Worm (Caenorhabditis elegans) whole organism, young adult: ENCODE results near the gene K11H3.2.

ENCODE experiments used
- B0019.2 ChIP-seq: fragments of 200-800 bp; sonication (Bioruptor generic); conservative IDR thresholded peaks from 2 replicates; pipeline ENCODE4 v1.3.6; 2022; ENCODE audit warnings: missing genetic modification reagents, missing genetic modification characterization, missing compliant biosample characterization
- B0261.1 ChIP-seq: sonication (generic microtip); optimal IDR thresholded peaks from 2 replicates; lab custom pipeline; 2016; ENCODE audit warnings: mild to moderate bottlenecking, missing genetic modification characterization, moderate library complexity, missing compliant biosample characterization
- C06A6.2 ChIP-seq: fragments of 200-800 bp; sonication (Bioruptor generic); conservative IDR thresholded peaks from 2 replicates; pipeline ENCODE4 v1.3.6; 2022; ENCODE audit warnings: missing genetic modification characterization, missing compliant biosample characterization
- F22D6.2 ChIP-seq: sonication (generic microtip); optimal IDR thresholded peaks from 2 replicates; lab custom pipeline; 2016; ENCODE audit warnings: mild to moderate bottlenecking, missing genetic modification characterization, missing compliant biosample characterization
- F23B12.7 ChIP-seq: sonication (generic microtip); optimal IDR thresholded peaks from 2 replicates; lab custom pipeline; 2017; ENCODE audit warnings: missing genetic modification characterization, mild to moderate bottlenecking, missing compliant biosample characterization, antibody characterized with exemption, moderate library complexity; ENCODE audit not compliant: insufficient read depth
- F37B4.10 ChIP-seq: fragments of 200-800 bp; sonication (Bioruptor generic); IDR thresholded peaks from 2 replicates; pipeline ENCODE4 v1.3.6; 2022; ENCODE audit warnings: missing genetic modification characterization, missing compliant biosample characterization
- F49E8.2 ChIP-seq: sonication (generic microtip); optimal IDR thresholded peaks from 3 replicates; lab custom pipeline; 2017; ENCODE audit warnings: missing genetic modification characterization, mild to moderate bottlenecking, missing compliant biosample characterization, antibody characterized with exemption, moderate library complexity; ENCODE audit not compliant: insufficient read depth
- K11D2.4 ChIP-seq: fragments of 200-800 bp; sonication (Bioruptor generic); IDR thresholded peaks from 2 replicates; pipeline ENCODE4 v1.3.6; 2022; ENCODE audit warnings: missing genetic modification reagents, missing genetic modification characterization, missing compliant biosample characterization
- K12H6.12 ChIP-seq: fragments of 200-800 bp; sonication (Bioruptor generic); optimal IDR thresholded peaks from 2 replicates; lab custom pipeline; 2018; ENCODE audit warnings: mild to moderate bottlenecking, missing genetic modification characterization, missing compliant biosample characterization
- T07F8.4 ChIP-seq: sonication (generic microtip); optimal IDR thresholded peaks from 2 replicates; lab custom pipeline; 2016; ENCODE audit warnings: mild to moderate bottlenecking, missing genetic modification characterization, moderate library complexity, missing compliant biosample characterization
- Y56A3A.18 ChIP-seq: fragments of 200-800 bp; sonication (Bioruptor generic); IDR thresholded peaks from 2 replicates; pipeline ENCODE4 v1.3.6; 2022; ENCODE audit warnings: missing genetic modification reagents, missing genetic modification characterization, missing compliant biosample characterization
- Y67H2A.10 ChIP-seq: fragments of 200-800 bp; sonication (Bioruptor generic); conservative IDR thresholded peaks from 2 replicates; pipeline ENCODE4 v1.3.6; 2022; ENCODE audit warnings: missing genetic modification reagents, missing genetic modification characterization, missing compliant biosample characterization
- Y79H2A.3 ChIP-seq: fragments of 200-800 bp; sonication (Bioruptor generic); conservative IDR thresholded peaks from 2 replicates; pipeline ENCODE4 v1.3.6; 2022; ENCODE audit warnings: missing genetic modification reagents, missing genetic modification characterization, missing compliant biosample characterization
- Y95B8A.8 ChIP-seq: fragments of 200-800 bp; sonication (Bioruptor generic); IDR thresholded peaks from 2 replicates; pipeline ENCODE4 v1.3.6; 2022; ENCODE audit warnings: missing genetic modification reagents, missing genetic modification characterization, missing compliant biosample characterization
- ZK185.1 ChIP-seq: sonication (generic microtip); optimal IDR thresholded peaks from 2 replicates; lab custom pipeline; 2016; ENCODE audit warnings: mild to moderate bottlenecking, missing genetic modification characterization, missing compliant biosample characterization; ENCODE audit not compliant: poor library complexity, severe bottlenecking
- akir-1 ChIP-seq: fragments of 200-800 bp; sonication (Bioruptor generic); optimal IDR thresholded peaks from 2 replicates; lab custom pipeline; 2018; ENCODE audit warnings: mild to moderate bottlenecking, missing genetic modification characterization, moderate library complexity, missing compliant biosample characterization
- ama-1 ChIP-seq, 3 experiments: fragments of 150-350 bp in 1 of 3; sonication (generic microtip) in 2 of 3; optimal IDR thresholded peaks; 2 replicates each; lab custom pipeline; 2014 to 2018; ENCODE audit warnings: missing biosample characterization in 2 of 3, missing genetic modification characterization in 2 of 3, missing genetic modification reagents in 2 of 3
- aptf-2 ChIP-seq: fragments of 200-800 bp; sonication (Bioruptor generic); conservative IDR thresholded peaks from 2 replicates; pipeline ENCODE4 v1.3.6; 2022; ENCODE audit warnings: missing genetic modification reagents, missing genetic modification characterization, missing compliant biosample characterization
- attf-3 ChIP-seq: fragments of 200-800 bp; sonication (Bioruptor generic); conservative IDR thresholded peaks from 2 replicates; pipeline ENCODE4 v1.3.6; 2022; ENCODE audit warnings: missing genetic modification reagents, missing genetic modification characterization, missing compliant biosample characterization
- cebp-2 ChIP-seq: fragments of 200-800 bp; sonication (Bioruptor generic); IDR thresholded peaks from 2 replicates; pipeline ENCODE4 v1.3.6; 2022; ENCODE audit warnings: missing genetic modification characterization, missing compliant biosample characterization
- ceh-91 ChIP-seq: fragments of 200-800 bp; sonication (Bioruptor generic); IDR thresholded peaks from 2 replicates; pipeline ENCODE4 v1.3.6; 2022; ENCODE audit warnings: missing genetic modification reagents, missing genetic modification characterization, missing compliant biosample characterization
- die-1 ChIP-seq: sonication (generic microtip); optimal IDR thresholded peaks from 2 replicates; lab custom pipeline; 2016; ENCODE audit warnings: missing genotype, mild to moderate bottlenecking, missing genetic modification characterization, missing compliant biosample characterization
- dpl-1 ChIP-seq: fragments of 150-350 bp; optimal IDR thresholded peaks from 2 replicates; lab custom pipeline; 2014; ENCODE audit warnings: missing biosample characterization, missing genetic modification reagents, missing genetic modification characterization
- ekl-4 ChIP-seq: fragments of 200-800 bp; sonication (Bioruptor generic); IDR thresholded peaks from 2 replicates; pipeline ENCODE4 v1.3.6; 2022; ENCODE audit warnings: missing genetic modification reagents, missing genetic modification characterization, missing compliant biosample characterization
- him-1 ChIP-seq: sonication (generic microtip); optimal IDR thresholded peaks from 2 replicates; lab custom pipeline; 2016; ENCODE audit warnings: missing genotype, missing genetic modification reagents, missing genetic modification characterization, missing compliant biosample characterization
- hlh-26 ChIP-seq: fragments of 200-800 bp; sonication (Bioruptor generic); conservative IDR thresholded peaks from 2 replicates; pipeline ENCODE4 v1.3.6; 2022; ENCODE audit warnings: missing genetic modification reagents, missing genetic modification characterization, missing compliant biosample characterization
- hsf-1 ChIP-seq: fragments of 200-800 bp; sonication (Bioruptor generic); IDR thresholded peaks from 2 replicates; pipeline ENCODE4 v1.3.6; 2022; ENCODE audit warnings: missing genetic modification reagents, missing genetic modification characterization, missing compliant biosample characterization
- lag-1 ChIP-seq: fragments of 200-800 bp; sonication (Bioruptor generic); IDR thresholded peaks from 2 replicates; pipeline ENCODE4 v1.3.6; 2022; ENCODE audit warnings: missing genetic modification reagents, missing genetic modification characterization, missing compliant biosample characterization
- let-526 ChIP-seq: fragments of 200-800 bp; sonication (Bioruptor generic); IDR thresholded peaks from 2 replicates; pipeline ENCODE4 v1.3.6; 2022; ENCODE audit warnings: missing genetic modification reagents, missing genetic modification characterization, missing compliant biosample characterization
- lin-35 ChIP-seq, 3 experiments: fragments of 150-350 bp in 2 of 3; sonication (generic microtip) in 1 of 3; optimal IDR thresholded peaks; 2 replicates each; lab custom pipeline; 2014 to 2018; ENCODE audit warnings: missing biosample characterization in 3 of 3, missing genetic modification characterization in 3 of 3, missing genetic modification reagents in 3 of 3
- lin-40 ChIP-seq: sonication (generic microtip); optimal IDR thresholded peaks from 2 replicates; lab custom pipeline; 2016; ENCODE audit warnings: missing genetic modification characterization, mild to moderate bottlenecking, missing compliant biosample characterization, missing genotype, missing genetic modification reagents
- lsl-1 ChIP-seq: fragments of 200-800 bp; sonication (Bioruptor generic); optimal IDR thresholded peaks from 2 replicates; lab custom pipeline; 2018; ENCODE audit warnings: mild to moderate bottlenecking, missing genetic modification characterization, moderate library complexity, missing compliant biosample characterization
- madf-3 ChIP-seq: fragments of 200-800 bp; sonication (Bioruptor generic); IDR thresholded peaks from 2 replicates; pipeline ENCODE4 v1.3.6; 2022; ENCODE audit warnings: missing genetic modification reagents, missing genetic modification characterization, missing compliant biosample characterization
- madf-8 ChIP-seq: fragments of 200-800 bp; sonication (Bioruptor generic); conservative IDR thresholded peaks from 2 replicates; pipeline ENCODE4 v1.3.6; 2022; ENCODE audit warnings: missing genetic modification reagents, missing genetic modification characterization, missing compliant biosample characterization
- mcd-1 ChIP-seq: fragments of 200-800 bp; sonication (Bioruptor generic); IDR thresholded peaks from 2 replicates; pipeline ENCODE4 v1.3.6; 2022; ENCODE audit warnings: missing genetic modification reagents, missing genetic modification characterization, missing compliant biosample characterization
- pbrm-1 ChIP-seq: fragments of 200-800 bp; sonication (Bioruptor generic); IDR thresholded peaks from 2 replicates; pipeline ENCODE4 v1.3.6; 2022; ENCODE audit warnings: missing genetic modification reagents, missing genetic modification characterization, missing compliant biosample characterization
- pha-4 ChIP-seq: fragments of 150-350 bp; sonication (generic microtip); optimal IDR thresholded peaks from 2 replicates; lab custom pipeline; 2014; ENCODE audit warnings: missing biosample characterization, missing genetic modification reagents, missing genetic modification characterization
- rcor-1 ChIP-seq: fragments of 200-800 bp; sonication (Bioruptor generic); IDR thresholded peaks from 2 replicates; pipeline ENCODE4 v1.3.6; 2022; ENCODE audit warnings: missing genetic modification reagents, missing genetic modification characterization, missing compliant biosample characterization
- rpc-1 ChIP-seq, 2 experiments: fragments of 150-350 bp in 1 of 2; sonication (generic microtip) in 1 of 2; optimal IDR thresholded peaks; 2 replicates each; lab custom pipeline; 2014 to 2018; ENCODE audit warnings: missing biosample characterization in 1 of 2, missing genetic modification characterization in 1 of 2, missing genetic modification reagents in 1 of 2, missing genotype in 1 of 2
- sea-2 ChIP-seq: fragments of 200-800 bp; sonication (Bioruptor generic); IDR thresholded peaks from 2 replicates; pipeline ENCODE4 v1.3.6; 2022; ENCODE audit warnings: missing genetic modification characterization, missing compliant biosample characterization
- snpc-1.3 ChIP-seq: sonication (generic microtip); optimal IDR thresholded peaks from 2 replicates; lab custom pipeline; 2017; ENCODE audit warnings: missing genetic modification characterization, mild to moderate bottlenecking, missing compliant biosample characterization, antibody characterized with exemption, moderate library complexity, missing genotype, missing genetic modification reagents; ENCODE audit not compliant: insufficient read depth
- snpc-3.4 ChIP-seq: sonication (generic microtip); optimal IDR thresholded peaks from 2 replicates; lab custom pipeline; 2017; ENCODE audit warnings: missing genetic modification characterization, mild to moderate bottlenecking, missing compliant biosample characterization, antibody characterized with exemption, moderate library complexity, missing genotype, missing genetic modification reagents
- unc-62 ChIP-seq: fragments of 150-350 bp; optimal IDR thresholded peaks from 2 replicates; lab custom pipeline; 2014; ENCODE audit warnings: missing biosample characterization, missing genetic modification reagents, missing genetic modification characterization

K11H3.2 gene

DNA sequence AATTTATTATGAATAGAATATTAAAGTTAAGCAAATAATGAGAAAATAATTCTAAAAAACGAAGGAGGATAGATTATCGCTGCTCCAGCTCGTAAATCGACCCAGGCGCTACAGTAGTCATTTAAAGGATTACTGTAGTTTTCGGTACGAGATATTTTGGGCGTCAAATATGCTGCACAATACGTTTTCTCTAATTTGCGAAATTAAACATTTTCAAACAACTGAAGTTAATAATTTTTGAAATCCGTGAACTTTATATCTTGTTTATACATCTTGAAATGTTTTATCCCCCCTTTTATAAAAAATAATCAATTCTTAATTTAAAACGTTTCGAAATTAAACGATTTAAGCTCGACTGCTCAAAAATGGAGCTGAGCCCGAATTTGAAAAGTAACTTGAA, at the start of gene K11H3.2:
TSS of gene K11H3.2 (plus strand) at position 301 of the 400 bp plus-strand sequence.
- TF ChIP-seq lsl-1 (GFP tag; lab: Kevin White, UChicago) (peak; percentile 13), F22D6.2 (tag; lab: Kevin White, UChicago) (no peak), Y67H2A.10 (GFP tag; lab: Robert Waterston, UW) (no peak), Y79H2A.3 (no peak), ceh-91 (GFP tag; lab: Robert Waterston, UW) (no peak), ZK185.1 (no peak), F37B4.10 (no peak), cebp-2 (no peak), let-526 (GFP tag; lab: Robert Waterston, UW) (no peak)

DNA sequence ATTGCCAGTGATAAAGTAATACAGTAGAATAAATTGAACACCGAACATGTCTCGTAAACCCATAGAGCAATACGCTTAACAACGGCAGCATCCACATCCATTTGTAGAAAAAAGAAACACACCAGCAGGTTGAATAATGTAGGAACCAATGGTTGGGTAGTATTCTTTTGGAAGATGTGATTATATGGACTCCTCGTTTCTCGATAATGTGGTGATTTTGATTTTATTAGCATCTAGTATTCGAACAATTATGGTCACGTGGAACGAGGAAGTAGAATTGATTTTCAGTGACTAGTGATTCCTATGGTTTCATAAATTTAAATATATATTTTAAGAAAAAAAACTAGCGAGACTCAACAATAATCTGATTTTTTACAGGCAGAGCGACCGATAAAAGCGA, 49.7 kb upstream of the K11H3.2 start, which contains the start of gene srxa-10:
TSS of gene srxa-10 (minus strand) at position 101 of the 400 bp plus-strand sequence.
- no peak for TF ChIP-seq akir-1 (GFP tag; lab: Kevin White, UChicago)
- TF ChIP-seq die-1 = no peak
- no peak for TF ChIP-seq aptf-2
- TF ChIP-seq lin-40 (tag; lab: Kevin White, UChicago) = no peak
- TF ChIP-seq ama-1 (optimal IDR thresholded peaks at IDR 0.05; lab: Kevin White, UChicago) = no peak
- TF ChIP-seq ama-1 (GFP tag; optimal IDR thresholded peaks at IDR 0.05; lab: Kevin White, UChicago) = no peak
- no peak for TF ChIP-seq madf-3 (GFP tag; lab: Robert Waterston, UW)
- TF ChIP-seq madf-8 (GFP tag; lab: Robert Waterston, UW) = no peak
- no peak for TF ChIP-seq K11D2.4
- no peak for TF ChIP-seq sea-2 (GFP tag; lab: Robert Waterston, UW)
- TF ChIP-seq unc-62 (GFP tag; lab: Kevin White, UChicago) = no peak
- TF ChIP-seq attf-3 (GFP tag; lab: Robert Waterston, UW) = no peak
- TF ChIP-seq F23B12.7 (tag; lab: Kevin White, UChicago) = no peak
- no peak for TF ChIP-seq C06A6.2 (GFP tag; lab: Robert Waterston, UW)
- TF ChIP-seq pha-4 (tag; lab: Kevin White, UChicago) = no peak
- no peak for TF ChIP-seq lag-1 (GFP tag; lab: Robert Waterston, UW)

DNA sequence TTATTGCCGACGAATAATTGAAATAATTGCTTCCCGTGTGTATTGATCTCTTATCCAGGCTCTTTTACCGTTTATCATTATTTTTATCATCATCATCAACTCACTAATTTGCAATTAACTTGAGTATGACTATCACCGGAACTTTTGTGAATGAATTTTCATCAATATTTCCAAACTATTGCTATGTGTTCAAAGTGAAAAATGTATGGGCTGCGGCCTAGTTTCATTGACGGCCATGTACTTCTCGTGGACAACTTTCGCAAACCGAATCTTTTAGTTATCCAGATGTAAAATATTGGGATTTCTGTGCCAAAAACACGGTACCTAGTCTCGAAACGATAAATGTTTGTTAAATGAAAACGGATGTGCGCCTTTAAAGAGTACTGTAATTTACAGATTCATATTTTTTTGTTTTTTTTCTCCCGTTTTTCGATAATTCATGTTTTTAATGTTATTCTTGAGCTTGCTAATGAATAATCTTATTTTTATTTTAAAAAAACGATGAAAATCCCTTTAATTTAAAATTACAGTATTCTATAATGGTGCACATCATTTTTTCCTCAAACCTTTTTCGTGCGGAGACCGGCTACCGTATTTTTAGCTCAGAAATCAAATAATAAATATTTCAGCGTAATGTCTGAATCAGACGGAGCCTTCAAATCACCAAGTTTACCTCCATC, 47.6 kb upstream of the K11H3.2 start, which contains the start of gene ZK632.2:
TSS of gene ZK632.2 (plus strand) at position 630 of the 680 bp plus-strand sequence.
- no peak for TF ChIP-seq him-1 (tag; lab: Kevin White, UChicago)
- TF ChIP-seq lsl-1 (GFP tag; lab: Kevin White, UChicago) = peak; percentile 49
- no peak for TF ChIP-seq Y95B8A.8 (GFP tag; lab: Robert Waterston, UW)
- TF ChIP-seq snpc-3.4 (tag; lab: Kevin White, UChicago) = peak; percentile 24
- no peak for TF ChIP-seq pbrm-1
- no peak for TF ChIP-seq madf-3 (GFP tag; lab: Robert Waterston, UW)
- TF ChIP-seq Y79H2A.3 = no peak
- no peak for TF ChIP-seq T07F8.4 (tag; lab: Kevin White, UChicago)
- no peak for TF ChIP-seq snpc-1.3
- no peak for TF ChIP-seq B0019.2 (GFP tag; lab: Robert Waterston, UW)
- no peak for TF ChIP-seq rpc-1 (optimal IDR thresholded peaks at IDR 0.05; lab: Kevin White, UChicago)
- no peak for TF ChIP-seq rpc-1 (tag; optimal IDR thresholded peaks at IDR 0.05; lab: Kevin White, UChicago)
- TF ChIP-seq hsf-1 (GFP tag; lab: Robert Waterston, UW) = peak; percentile 27; the same call in 1 of the 2 replicates
- TF ChIP-seq mcd-1 (GFP tag; lab: Robert Waterston, UW) = no peak
- no peak for TF ChIP-seq hlh-26 (GFP tag; lab: Robert Waterston, UW)
- TF ChIP-seq K11D2.4 = no peak
- no peak for TF ChIP-seq K12H6.12 (tag; lab: Kevin White, UChicago)
- TF ChIP-seq ekl-4 (GFP tag; lab: Robert Waterston, UW) = no peak
- no peak for TF ChIP-seq rcor-1
- TF ChIP-seq F37B4.10 = no peak
- TF ChIP-seq B0261.1 (tag; lab: Kevin White, UChicago) = no peak
- TF ChIP-seq F49E8.2 (tag; lab: Kevin White, UChicago) = peak; percentile 3
- TF ChIP-seq lin-35 (GFP tag; optimal IDR thresholded peaks at IDR 0.05; lab: Kevin White, UChicago) = no peak
- no peak for TF ChIP-seq Y56A3A.18
- TF ChIP-seq dpl-1 (GFP tag; lab: Kevin White, UChicago) = no peak
- TF ChIP-seq ZK185.1 = no peak
